Fruit fly (Drosophila melanogaster) whole organism, adult: ENCODE results near the gene Gga.

Source experiments
- CG11617 ChIP-seq: fragments of 200-800 bp; sonication (Bioruptor generic); optimal IDR thresholded peaks from 2 replicates; lab custom pipeline; 2017; ENCODE audit warnings: mild to moderate bottlenecking, missing biosample characterization, missing genetic modification reagents, missing genetic modification characterization
- CG12768 ChIP-seq: fragments of 200-800 bp; sonication (Bioruptor generic); optimal IDR thresholded peaks from 2 replicates; lab custom pipeline; 2017; ENCODE audit warnings: missing biosample characterization, missing genetic modification characterization, mild to moderate bottlenecking, moderate library complexity, missing genetic modification reagents
- CG14711 ChIP-seq: fragments of 200-800 bp; sonication (Bioruptor generic); optimal IDR thresholded peaks from 2 replicates; lab custom pipeline; 2018; ENCODE audit warnings: missing biosample characterization, mild to moderate bottlenecking, missing genetic modification characterization, moderate library complexity
- CG1620 ChIP-seq: fragments of 200-800 bp; sonication (Bioruptor generic); optimal IDR thresholded peaks from 2 replicates; lab custom pipeline; 2016; ENCODE audit warnings: missing biosample characterization, missing genetic modification characterization
- CG33017 ChIP-seq: fragments of 200-800 bp; sonication (Bioruptor generic); optimal IDR thresholded peaks from 2 replicates; lab custom pipeline; 2018; ENCODE audit warnings: missing biosample characterization, mild to moderate bottlenecking, missing genetic modification characterization, moderate library complexity
- CG5204 ChIP-seq: fragments of 200-800 bp; sonication (Bioruptor generic); optimal IDR thresholded peaks from 2 replicates; lab custom pipeline; 2016; ENCODE audit warnings: missing biosample characterization, missing genetic modification characterization
- CG7045 ChIP-seq: fragments of 200-800 bp; sonication (Bioruptor generic); optimal IDR thresholded peaks from 2 replicates; lab custom pipeline; 2017; ENCODE audit warnings: missing biosample characterization, mild to moderate bottlenecking, missing genetic modification characterization
- CG7101 ChIP-seq: fragments of 200-800 bp; sonication (Bioruptor generic); optimal IDR thresholded peaks from 2 replicates; lab custom pipeline; 2018; ENCODE audit warnings: missing biosample characterization, mild to moderate bottlenecking, missing genetic modification characterization, moderate library complexity
- Clk ChIP-seq: fragments of 200-800 bp; sonication (Bioruptor generic); optimal IDR thresholded peaks from 2 replicates; lab custom pipeline; 2017; ENCODE audit warnings: missing biosample characterization, missing genetic modification characterization
- Crg-1 ChIP-seq: fragments of 200-800 bp; sonication (Bioruptor generic); optimal IDR thresholded peaks from 2 replicates; lab custom pipeline; 2016; ENCODE audit warnings: missing biosample characterization, missing genetic modification characterization
- Hr96 ChIP-seq: fragments of 200-800 bp; sonication (Bioruptor generic); optimal IDR thresholded peaks from 2 replicates; lab custom pipeline; 2016; ENCODE audit warnings: missing biosample characterization, missing genetic modification characterization
- Mnt ChIP-seq: fragments of 200-800 bp; sonication (Bioruptor generic); optimal IDR thresholded peaks from 2 replicates; lab custom pipeline; 2016; ENCODE audit warnings: missing biosample characterization, mild to moderate bottlenecking, missing genetic modification characterization
- bab1 ChIP-seq: fragments of 200-800 bp; sonication (Bioruptor generic); optimal IDR thresholded peaks from 3 replicates; lab custom pipeline; 2019; ENCODE audit warnings: missing biosample characterization, mild to moderate bottlenecking, missing genetic modification characterization, moderate library complexity
- cic ChIP-seq: fragments of 200-800 bp; sonication (Bioruptor generic); optimal IDR thresholded peaks from 2 replicates; lab custom pipeline; 2017; ENCODE audit warnings: missing biosample characterization, mild to moderate bottlenecking, missing genetic modification characterization, moderate library complexity
- cnc ChIP-seq, 2 experiments: fragments of >200 bp; optimal IDR thresholded peaks; 2 replicates each; lab custom pipeline; 2017
- kay ChIP-seq: fragments of 200-800 bp; sonication (Bioruptor generic); peaks from one replicate; lab custom pipeline; 2016; ENCODE audit warnings: missing biosample characterization, missing genetic modification characterization, borderline replicate concordance
- ovo ChIP-seq: fragments of 200-800 bp; sonication (Bioruptor generic); optimal IDR thresholded peaks from 2 replicates; lab custom pipeline; 2016; ENCODE audit warnings: missing biosample characterization, missing genetic modification characterization
- pad ChIP-seq: fragments of 200-800 bp; sonication (Bioruptor generic); optimal IDR thresholded peaks from 3 replicates; lab custom pipeline; 2017; ENCODE audit warnings: missing biosample characterization, missing genetic modification characterization, mild to moderate bottlenecking, moderate library complexity, missing genetic modification reagents
- tj ChIP-seq: fragments of 200-800 bp; sonication (Bioruptor generic); optimal IDR thresholded peaks from 3 replicates; lab custom pipeline; 2017; ENCODE audit warnings: missing biosample characterization, mild to moderate bottlenecking, missing genetic modification characterization, moderate library complexity
- toe ChIP-seq: fragments of 200-800 bp; sonication (Bioruptor generic); optimal IDR thresholded peaks from 2 replicates; lab custom pipeline; 2016; ENCODE audit warnings: missing biosample characterization, missing genetic modification characterization

Gene Gga

DNA sequence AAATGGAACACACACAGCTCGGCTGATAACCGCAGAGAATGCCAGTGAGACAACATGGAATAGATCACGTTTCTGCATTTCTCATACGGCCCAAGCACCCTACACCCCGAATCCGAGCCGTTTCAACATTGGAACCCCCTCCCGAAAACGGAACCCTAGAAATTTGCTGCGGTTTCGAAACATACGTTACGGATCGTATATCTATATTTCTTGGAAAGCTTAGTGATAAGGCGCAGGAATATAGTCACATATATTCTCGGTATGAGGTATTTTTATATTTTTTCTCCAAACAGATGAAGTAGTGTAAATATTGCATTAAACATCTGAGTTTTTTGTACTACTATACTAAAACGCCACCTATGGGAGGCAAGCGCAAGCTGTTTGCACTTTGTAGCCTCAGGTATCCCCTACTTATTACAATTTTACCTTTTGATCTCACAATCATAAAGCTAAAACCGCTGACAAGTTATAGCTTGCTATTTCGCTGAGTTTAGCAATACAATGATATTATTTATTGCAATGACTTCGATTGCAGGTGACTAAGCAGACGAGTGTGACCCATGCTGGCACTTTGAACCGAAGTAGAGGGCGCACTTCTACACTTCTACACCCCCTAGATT is 5.4 kb upstream of the Gga start:
- no peak for TF ChIP-seq Clk (GFP tag; lab: Kevin White, UChicago)
- TF ChIP-seq CG14711 = no peak
- TF ChIP-seq bab1 = peak; percentile 43
- no peak for TF ChIP-seq kay (GFP tag; lab: Kevin White, UChicago)
- TF ChIP-seq cic (GFP tag; lab: Kevin White, UChicago) = no peak
- TF ChIP-seq CG33017 (tag; lab: Kevin White, UChicago) = no peak
- TF ChIP-seq pad = peak; percentile 10
- TF ChIP-seq CG12768 (GFP tag; lab: Kevin White, UChicago) = no peak
- peak; percentile 95 for TF ChIP-seq tj (GFP tag; lab: Kevin White, UChicago)
- TF ChIP-seq toe (GFP tag; lab: Kevin White, UChicago) = no peak
- no peak for TF ChIP-seq CG7045 (GFP tag; lab: Kevin White, UChicago)
- TF ChIP-seq Crg-1 = peak; percentile 10
- TF ChIP-seq CG11617 = peak; percentile 16
- TF ChIP-seq CG7101 (tag; lab: Kevin White, UChicago) = no peak

DNA sequence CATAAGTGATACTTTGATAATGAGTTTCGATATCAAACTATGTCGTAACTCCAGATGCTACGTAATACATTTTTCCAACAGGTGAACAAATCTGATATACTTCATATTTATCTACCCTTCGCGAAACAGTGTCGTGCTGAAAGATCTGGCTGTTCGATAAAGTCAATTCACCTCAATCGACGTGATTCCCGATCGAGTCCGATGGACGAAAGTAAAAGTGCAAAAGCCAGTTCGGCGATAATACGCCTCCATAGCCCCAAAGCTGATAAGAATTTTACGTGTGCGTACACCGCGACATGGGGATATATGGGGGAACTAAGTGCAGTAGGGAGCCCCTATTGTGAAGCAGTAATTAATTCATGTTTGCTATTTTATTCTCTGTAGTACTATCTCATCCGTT is 2.7 kb upstream of the Gga start:
- TF ChIP-seq pad = no peak
- no peak for TF ChIP-seq Crg-1
- no peak for TF ChIP-seq CG1620
- no peak for TF ChIP-seq CG11617
- no peak for TF ChIP-seq CG7101 (tag; lab: Kevin White, UChicago)
- no peak for TF ChIP-seq CG14711
- TF ChIP-seq CG33017 (tag; lab: Kevin White, UChicago) = no peak
- no peak for TF ChIP-seq bab1
- no peak for TF ChIP-seq toe (GFP tag; lab: Kevin White, UChicago)

dm6 chrX:9599158-9600082 is 1.4 kb upstream of the Gga start:
- TF ChIP-seq Mnt (peak; percentile 44), Crg-1 (no peak), CG14711 (no peak), CG33017 (tag; lab: Kevin White, UChicago) (no peak), Hr96 (no peak), ovo (GFP tag; lab: Kevin White, UChicago) (peak; percentile 96), Clk (GFP tag; lab: Kevin White, UChicago) (no peak)

DNA sequence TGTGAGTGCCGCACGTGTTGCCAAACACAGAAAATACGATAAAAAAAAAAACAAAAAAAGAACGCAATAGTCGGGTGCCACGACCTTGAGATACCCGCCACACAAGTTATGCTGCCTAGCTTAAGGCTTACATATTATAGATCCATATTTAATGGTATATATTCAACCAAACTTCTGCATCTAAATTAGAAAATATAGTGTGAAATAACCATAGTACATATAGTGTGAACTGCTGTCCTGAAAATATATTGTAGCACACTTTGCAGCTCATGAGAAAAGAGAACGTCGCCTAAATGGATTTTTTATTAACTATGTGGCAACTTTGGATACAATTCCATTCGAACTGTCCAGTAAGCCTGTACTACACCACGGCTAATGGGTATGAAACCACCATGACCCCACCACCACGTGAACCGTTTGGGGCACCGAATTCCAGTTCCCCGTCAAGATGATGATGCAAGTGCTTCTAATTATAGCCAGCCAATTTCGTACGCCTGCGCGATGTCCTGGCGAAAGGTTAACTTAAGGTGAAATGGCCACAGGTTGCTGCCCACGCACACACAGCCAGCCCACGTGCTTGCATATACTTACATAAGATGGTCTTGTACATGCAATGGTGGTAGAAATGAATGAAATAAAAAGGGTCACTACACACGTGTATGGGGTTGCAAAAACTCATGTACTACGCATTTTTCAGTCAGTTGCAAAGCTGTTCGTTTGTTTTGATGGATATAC is 580 bp upstream of the Gga start:
- TF ChIP-seq CG12768 (GFP tag; lab: Kevin White, UChicago) = peak; percentile 8
- TF ChIP-seq tj (GFP tag; lab: Kevin White, UChicago) = peak; percentile 27
- peak; percentile 61 for TF ChIP-seq CG7045 (GFP tag; lab: Kevin White, UChicago)
- no peak for TF ChIP-seq pad
- TF ChIP-seq CG14711 = peak; percentile 49
- no peak for TF ChIP-seq ovo (GFP tag; lab: Kevin White, UChicago)
- no peak for TF ChIP-seq cic (GFP tag; lab: Kevin White, UChicago)
- TF ChIP-seq Mnt = peak; percentile 80
- no peak for TF ChIP-seq kay (GFP tag; lab: Kevin White, UChicago)
- TF ChIP-seq bab1 = no peak
- TF ChIP-seq Crg-1 = no peak
- no peak for TF ChIP-seq Hr96
- TF ChIP-seq CG33017 (tag; lab: Kevin White, UChicago) = peak; percentile 31
- TF ChIP-seq CG1620 = no peak
- TF ChIP-seq CG5204 = no peak
- no peak for TF ChIP-seq Clk (GFP tag; lab: Kevin White, UChicago)
- TF ChIP-seq toe (GFP tag; lab: Kevin White, UChicago) = peak; percentile 22
- no peak for TF ChIP-seq cnc (optimal IDR thresholded peaks at IDR 0.05; lab: Kevin White, UChicago)
- peak; percentile 47 for TF ChIP-seq CG11617
- peak; percentile 39 for TF ChIP-seq CG7101 (tag; lab: Kevin White, UChicago)

- no peak for TF ChIP-seq Hr96
- no peak for TF ChIP-seq CG7045 (GFP tag; lab: Kevin White, UChicago)
- TF ChIP-seq tj (GFP tag; lab: Kevin White, UChicago) = no peak
- no peak for TF ChIP-seq CG11617
- no peak for TF ChIP-seq CG5204
- TF ChIP-seq CG7101 (tag; lab: Kevin White, UChicago) = peak; percentile 9
- peak; percentile 8 for TF ChIP-seq pad
- peak; percentile 52 for TF ChIP-seq bab1
- peak; percentile 39 for TF ChIP-seq CG14711
- peak; percentile 29 for TF ChIP-seq CG1620
- no peak for TF ChIP-seq kay (GFP tag; lab: Kevin White, UChicago)
- TF ChIP-seq CG33017 (tag; lab: Kevin White, UChicago) = no peak
- no peak for TF ChIP-seq CG12768 (GFP tag; lab: Kevin White, UChicago)
- TF ChIP-seq Mnt = peak; percentile 26
- no peak for TF ChIP-seq cnc (optimal IDR thresholded peaks at IDR 0.05; lab: Kevin White, UChicago)
- no peak for TF ChIP-seq cic (GFP tag; lab: Kevin White, UChicago)
- no peak for TF ChIP-seq ovo (GFP tag; lab: Kevin White, UChicago)
Measured at dm6 chrX:9605783-9606182, 5.0 kb downstream of the Gga start, which contains the start of gene Lst8. TSS of gene Lst8 (minus strand) at chrX:9605969.
